Worm (Caenorhabditis elegans) whole organism, early embryonic: Measurements from ENCODE around the gene prp-21.

Experiments
- ama-1 ChIP-seq: fragments of 150-350 bp; optimal IDR thresholded peaks from 2 replicates; lab custom pipeline; 2014
- ceh-13 ChIP-seq: fragments of 200-800 bp; sonication (Bioruptor generic); optimal IDR thresholded peaks from 2 replicates; lab custom pipeline; 2018; ENCODE audit warnings: mild to moderate bottlenecking, missing genetic modification characterization, missing compliant biosample characterization
- ets-7 ChIP-seq: sonication (generic microtip); optimal IDR thresholded peaks from 2 replicates; lab custom pipeline; 2016; ENCODE audit warnings: missing genotype, missing genetic modification characterization, missing compliant biosample characterization
- flt-1 ChIP-seq: fragments of 200-800 bp; sonication (Bioruptor generic); IDR thresholded peaks from 2 replicates; pipeline ENCODE4 v1.3.6; 2022; ENCODE audit warnings: missing genetic modification characterization, missing compliant biosample characterization
- hmg-4 ChIP-seq: fragments of 200-800 bp; sonication (Bioruptor generic); optimal IDR thresholded peaks from 2 replicates; lab custom pipeline; 2018; ENCODE audit warnings: mild to moderate bottlenecking, missing genetic modification characterization, missing compliant biosample characterization
- hnd-1 ChIP-seq: sonication (generic microtip); optimal IDR thresholded peaks from 2 replicates; lab custom pipeline; 2016; ENCODE audit warnings: missing genetic modification characterization, missing compliant biosample characterization
- pes-1 ChIP-seq: fragments of 200-800 bp; sonication (Bioruptor generic); IDR thresholded peaks from 2 replicates; pipeline ENCODE4 v1.3.6; 2022; ENCODE audit warnings: missing genetic modification reagents, missing genetic modification characterization, missing compliant biosample characterization
- scrt-1 ChIP-seq: fragments of 200-800 bp; sonication (Bioruptor generic); IDR thresholded peaks from 2 replicates; pipeline ENCODE4 v1.3.6; 2022; ENCODE audit warnings: missing genetic modification characterization, missing compliant biosample characterization
- sea-1 ChIP-seq: fragments of 200-800 bp; sonication (Bioruptor generic); conservative IDR thresholded peaks from 2 replicates; pipeline ENCODE4 v1.3.6; 2022; ENCODE audit warnings: missing genetic modification characterization, missing compliant biosample characterization
- tbx-11 ChIP-seq: fragments of 200-800 bp; sonication (Bioruptor generic); IDR thresholded peaks from 2 replicates; pipeline ENCODE4 v1.3.6; 2022; ENCODE audit warnings: missing genetic modification characterization, missing compliant biosample characterization
- tbx-37 ChIP-seq: fragments of 200-800 bp; sonication (Bioruptor generic); conservative IDR thresholded peaks from 2 replicates; pipeline ENCODE4 v1.3.6; 2022; ENCODE audit warnings: missing genetic modification reagents, missing genetic modification characterization, missing compliant biosample characterization
- tra-4 ChIP-seq: sonication (generic microtip); optimal IDR thresholded peaks from 2 replicates; lab custom pipeline; 2017; ENCODE audit warnings: missing genetic modification characterization, missing compliant biosample characterization

ce11 chrII:437279-437678 lies 47.4 kb upstream of the prp-21 start:
- TF ChIP-seq ama-1 (lab: Kevin White, UChicago) (no peak), tbx-11 (no peak), hmg-4 (GFP tag; lab: Kevin White, UChicago) (no peak), flt-1 (GFP tag; lab: Robert Waterston, UW) (no peak), hnd-1 (tag; lab: Kevin White, UChicago) (no peak), sea-1 (GFP tag; lab: Robert Waterston, UW) (no peak), pes-1 (GFP tag; lab: Robert Waterston, UW) (no peak), tra-4 (no peak), scrt-1 (GFP tag; lab: Robert Waterston, UW) (no peak), ets-7 (no peak), ceh-13 (GFP tag; lab: Kevin White, UChicago) (no peak), tbx-37 (GFP tag; lab: Robert Waterston, UW) (no peak)
